Fruit fly (Drosophila melanogaster) whole organism, embryonic: ENCODE results near the gene CG3566.

Source experiments
- ATbp ChIP-seq: fragments of 200-800 bp; sonication (Bioruptor generic); optimal IDR thresholded peaks from 2 replicates; lab custom pipeline; 2017; ENCODE audit warnings: missing biosample characterization, mild to moderate bottlenecking, missing genetic modification characterization, missing genetic modification reagents
- BEAF-32 ChIP-seq: fragments of 200-800 bp; sonication (Bioruptor generic); optimal IDR thresholded peaks from 3 replicates; lab custom pipeline; 2017; ENCODE audit warnings: missing biosample characterization, missing genetic modification characterization, mild to moderate bottlenecking, moderate library complexity, missing genetic modification reagents
- Bdp1 ChIP-seq: fragments of 200-800 bp; sonication (Bioruptor generic); optimal IDR thresholded peaks from 3 replicates; lab custom pipeline; 2016; ENCODE audit warnings: missing biosample characterization, missing genetic modification characterization
- CG10209 ChIP-seq: fragments of 200-800 bp; sonication (Bioruptor generic); optimal IDR thresholded peaks from 3 replicates; lab custom pipeline; 2017; ENCODE audit warnings: missing biosample characterization, mild to moderate bottlenecking, missing genetic modification characterization, missing genetic modification reagents
- CG10267 ChIP-seq: fragments of 200-800 bp; sonication (Bioruptor generic); optimal IDR thresholded peaks from 2 replicates; lab custom pipeline; 2018; ENCODE audit warnings: missing biosample characterization, mild to moderate bottlenecking, missing genetic modification characterization, moderate library complexity
- CG10366 ChIP-seq: fragments of 200-800 bp; sonication (Bioruptor generic); IDR thresholded peaks from 2 replicates; pipeline ENCODE4 v1.3.6; 2022; ENCODE audit warnings: missing biosample characterization, missing genetic modification characterization
- CG10543 ChIP-seq: fragments of 200-800 bp; sonication (Bioruptor generic); optimal IDR thresholded peaks from 3 replicates; lab custom pipeline; 2017; ENCODE audit warnings: missing biosample characterization, mild to moderate bottlenecking, missing genetic modification characterization, moderate library complexity
- CG10979 ChIP-seq: fragments of 200-800 bp; sonication (Bioruptor generic); optimal IDR thresholded peaks from 2 replicates; lab custom pipeline; 2018; ENCODE audit warnings: missing biosample characterization, mild to moderate bottlenecking, missing genetic modification characterization, moderate library complexity
- CG13296 ChIP-seq: fragments of 200-800 bp; sonication (Bioruptor generic); optimal IDR thresholded peaks from 3 replicates; lab custom pipeline; 2018; ENCODE audit warnings: missing biosample characterization, mild to moderate bottlenecking, missing genetic modification characterization
- CG13624 ChIP-seq: fragments of 200-800 bp; sonication (Bioruptor generic); optimal IDR thresholded peaks from 2 replicates; lab custom pipeline; 2016; ENCODE audit warnings: missing biosample characterization, missing genetic modification characterization
- CG14050 ChIP-seq: fragments of 200-800 bp; sonication (Bioruptor generic); IDR thresholded peaks from 3 replicates; pipeline ENCODE4 v1.3.6; 2022; ENCODE audit warnings: missing biosample characterization, missing genetic modification characterization
- CG15479 ChIP-seq: fragments of 200-800 bp; sonication (Bioruptor generic); optimal IDR thresholded peaks from 3 replicates; lab custom pipeline; 2019; ENCODE audit warnings: missing biosample characterization, mild to moderate bottlenecking, missing genetic modification characterization, moderate library complexity
- CG17328 ChIP-seq: fragments of 200-800 bp; sonication (Bioruptor generic); IDR thresholded peaks from 2 replicates; pipeline ENCODE4 v1.3.6; 2022; ENCODE audit warnings: missing biosample characterization, missing genetic modification characterization
- CG18619 ChIP-seq: fragments of 200-800 bp; sonication (Bioruptor generic); optimal IDR thresholded peaks from 3 replicates; lab custom pipeline; 2017; ENCODE audit warnings: missing biosample characterization, mild to moderate bottlenecking, missing genetic modification characterization
- CG2120 ChIP-seq: fragments of 200-800 bp; sonication (Bioruptor generic); optimal IDR thresholded peaks from 3 replicates; lab custom pipeline; 2016; ENCODE audit warnings: missing biosample characterization, missing genetic modification characterization
- CG2712 ChIP-seq: fragments of 200-800 bp; optimal IDR thresholded peaks from 3 replicates; lab custom pipeline; 2019; ENCODE audit warnings: missing biosample characterization, mild to moderate bottlenecking, missing genetic modification characterization, moderate library complexity
- CG33213 ChIP-seq: fragments of 200-800 bp; sonication (Bioruptor generic); optimal IDR thresholded peaks from 3 replicates; lab custom pipeline; 2016; ENCODE audit warnings: missing biosample characterization, missing genetic modification characterization
- CG3407 ChIP-seq: fragments of 200-800 bp; sonication (Bioruptor generic); optimal IDR thresholded peaks from 2 replicates; lab custom pipeline; 2018; ENCODE audit warnings: missing biosample characterization, mild to moderate bottlenecking, missing genetic modification characterization
- CG3995 ChIP-seq: fragments of 200-800 bp; sonication (Bioruptor generic); optimal IDR thresholded peaks from 3 replicates; lab custom pipeline; 2016; ENCODE audit warnings: missing biosample characterization, missing genetic modification characterization
- CG4282 ChIP-seq: fragments of 200-800 bp; sonication (Bioruptor generic); optimal IDR thresholded peaks from 2 replicates; lab custom pipeline; 2016; ENCODE audit warnings: missing biosample characterization, missing genetic modification characterization
- CG8388 ChIP-seq: fragments of 200-800 bp; sonication (Bioruptor generic); optimal IDR thresholded peaks from 2 replicates; lab custom pipeline; 2019; ENCODE audit warnings: missing biosample characterization, mild to moderate bottlenecking, missing genetic modification characterization, moderate library complexity
- CG9437 ChIP-seq: fragments of 200-800 bp; sonication (Bioruptor generic); optimal IDR thresholded peaks from 2 replicates; lab custom pipeline; 2018; ENCODE audit warnings: missing biosample characterization, mild to moderate bottlenecking, missing genetic modification characterization
- CG9727 ChIP-seq: fragments of 200-800 bp; sonication (Bioruptor generic); optimal IDR thresholded peaks from 3 replicates; lab custom pipeline; 2017; ENCODE audit warnings: missing biosample characterization, mild to moderate bottlenecking, missing genetic modification characterization
- CG9876 ChIP-seq: fragments of 200-800 bp; sonication (Bioruptor generic); optimal IDR thresholded peaks from 2 replicates; lab custom pipeline; 2016; ENCODE audit warnings: missing biosample characterization, missing genetic modification characterization
- Dad ChIP-seq: fragments of 200-800 bp; sonication (Bioruptor generic); optimal IDR thresholded peaks from 3 replicates; lab custom pipeline; 2016; ENCODE audit warnings: missing biosample characterization, missing genetic modification characterization
- Drgx ChIP-seq: fragments of 200-800 bp; sonication (Bioruptor generic); IDR thresholded peaks from 2 replicates; pipeline ENCODE4 v1.3.6; 2022; ENCODE audit warnings: missing biosample characterization, missing genetic modification characterization
- ERR ChIP-seq: fragments of 200-800 bp; sonication (Bioruptor generic); optimal IDR thresholded peaks from 2 replicates; lab custom pipeline; 2016; ENCODE audit warnings: missing biosample characterization, missing genetic modification characterization
- HmgD ChIP-seq: fragments of 200-800 bp; sonication (Bioruptor generic); optimal IDR thresholded peaks from 3 replicates; lab custom pipeline; 2016; ENCODE audit warnings: missing biosample characterization, missing genetic modification characterization
- Med ChIP-seq: fragments of 200-800 bp; sonication (Bioruptor generic); peaks from one replicate; lab custom pipeline; 2016; ENCODE audit warnings: missing biosample characterization, missing genetic modification characterization, mild to moderate bottlenecking, inconsistent platforms, moderate library complexity
- Oaz ChIP-seq: fragments of 200-800 bp; sonication (Bioruptor generic); IDR thresholded peaks from 2 replicates; pipeline ENCODE4 v1.3.6; 2022; ENCODE audit warnings: missing biosample characterization, missing genetic modification characterization
- Opbp ChIP-seq: fragments of 200-800 bp; sonication (Bioruptor generic); IDR thresholded peaks from 3 replicates; pipeline ENCODE4 v1.3.6; 2022; ENCODE audit warnings: missing biosample characterization, missing genetic modification characterization; ENCODE audit not compliant: partially characterized antibody
- PHDP ChIP-seq: fragments of 200-800 bp; sonication (Bioruptor generic); optimal IDR thresholded peaks from 3 replicates; lab custom pipeline; 2018; ENCODE audit warnings: missing biosample characterization, mild to moderate bottlenecking, missing genetic modification characterization, moderate library complexity
- Tbp ChIP-seq: fragments of >200 bp; optimal IDR thresholded peaks from 2 replicates; lab custom pipeline; 2018; ENCODE audit warnings: missing biosample characterization, missing genetic modification characterization
- bcd ChIP-seq: fragments of 200-800 bp; sonication (Bioruptor generic); optimal IDR thresholded peaks from 2 replicates; lab custom pipeline; 2017; ENCODE audit warnings: missing biosample characterization, mild to moderate bottlenecking, missing genetic modification characterization
- bsh ChIP-seq, 2 experiments: fragments of 200-800 bp; sonication (Bioruptor generic); optimal IDR thresholded peaks; 2 replicates each; lab custom pipeline; 2017 to 2018; ENCODE audit warnings: mild to moderate bottlenecking in 2 of 2, missing biosample characterization in 2 of 2, missing genetic modification characterization in 2 of 2, moderate library complexity in 1 of 2
- crol ChIP-seq: fragments of 200-800 bp; sonication (Bioruptor generic); IDR thresholded peaks from 2 replicates; pipeline ENCODE4 v1.3.6; 2022; ENCODE audit warnings: missing biosample characterization, missing genetic modification characterization
- dm ChIP-seq: fragments of 200-800 bp; sonication (Bioruptor generic); optimal IDR thresholded peaks from 3 replicates; lab custom pipeline; 2016; ENCODE audit warnings: missing biosample characterization, missing genetic modification characterization
- esg ChIP-seq: fragments of 200-800 bp; sonication (Bioruptor generic); conservative IDR thresholded peaks from 2 replicates; pipeline ENCODE4 v1.3.6; 2022; ENCODE audit warnings: missing biosample characterization, missing genetic modification characterization
- fd64A ChIP-seq: fragments of 200-800 bp; sonication (Bioruptor generic); optimal IDR thresholded peaks from 3 replicates; lab custom pipeline; 2018; ENCODE audit warnings: missing biosample characterization, mild to moderate bottlenecking, missing genetic modification characterization
- fd96Cb ChIP-seq: fragments of 200-800 bp; sonication (Bioruptor generic); optimal IDR thresholded peaks from 2 replicates; lab custom pipeline; 2018; ENCODE audit warnings: missing biosample characterization, mild to moderate bottlenecking, missing genetic modification characterization, moderate library complexity
- fu2 ChIP-seq: fragments of 200-800 bp; sonication (Bioruptor generic); optimal IDR thresholded peaks from 2 replicates; lab custom pipeline; 2016; ENCODE audit warnings: missing biosample characterization, missing genetic modification characterization
- hb ChIP-seq: fragments of 200-800 bp; sonication (Bioruptor generic); IDR thresholded peaks from 3 replicates; pipeline ENCODE4 v1.3.6; 2022; ENCODE audit warnings: missing biosample characterization, missing genetic modification characterization; ENCODE audit not compliant: partially characterized antibody
- klu ChIP-seq: fragments of 200-800 bp; sonication (Bioruptor generic); IDR thresholded peaks from 2 replicates; pipeline ENCODE4 v1.3.6; 2022; ENCODE audit warnings: missing biosample characterization, missing genetic modification characterization
- mam ChIP-seq: fragments of 200-800 bp; sonication (Bioruptor generic); optimal IDR thresholded peaks from 3 replicates; lab custom pipeline; 2016; ENCODE audit warnings: missing biosample characterization, missing genetic modification characterization
- onecut ChIP-seq: fragments of 200-800 bp; sonication (Bioruptor generic); IDR thresholded peaks from 2 replicates; pipeline ENCODE4 v1.3.6; 2022; ENCODE audit warnings: missing biosample characterization, missing genetic modification characterization
- pho ChIP-seq: fragments of 200-800 bp; sonication (Bioruptor generic); optimal IDR thresholded peaks from 2 replicates; lab custom pipeline; 2016; ENCODE audit warnings: missing biosample characterization, missing genetic modification characterization
- ranshi ChIP-seq: fragments of 200-800 bp; sonication (Bioruptor generic); IDR thresholded peaks from 2 replicates; pipeline ENCODE4 v1.3.6; 2022; ENCODE audit warnings: missing biosample characterization, missing genetic modification characterization
- seq ChIP-seq: fragments of 200-800 bp; sonication (Bioruptor generic); IDR thresholded peaks from 2 replicates; pipeline ENCODE4 v1.3.6; 2022; ENCODE audit warnings: missing biosample characterization, missing genetic modification characterization
- stwl ChIP-seq: fragments of 200-800 bp; sonication (Bioruptor generic); optimal IDR thresholded peaks from 3 replicates; lab custom pipeline; 2018; ENCODE audit warnings: missing biosample characterization, mild to moderate bottlenecking, missing genetic modification characterization, moderate library complexity
- zfh2 ChIP-seq: fragments of 200-800 bp; sonication (Bioruptor generic); optimal IDR thresholded peaks from 2 replicates; lab custom pipeline; 2016; ENCODE audit warnings: missing biosample characterization, missing genetic modification characterization

The CG3566 gene

dm6 chrX:6267187-6267711 is 9.3 kb downstream of the CG3566 start, which contains the start of gene schlank (continued):
- TF ChIP-seq Drgx (GFP tag; lab: Robert Waterston, UW) (0 out of 2 replicates have a peak, but pooled peaks have one; percentile 29), mam (GFP tag; lab: Kevin White, UChicago) (peak; percentile 73), CG9876 (GFP tag; lab: Kevin White, UChicago) (peak; percentile 26), CG33213 (peak; percentile 37), fu2 (GFP tag; lab: Kevin White, UChicago) (peak; percentile 59), CG17328 (peak; percentile 18; the same call in 1 of the 2 replicates), fd96Cb (peak; percentile 45), ATbp (GFP tag; lab: Kevin White, UChicago) (no peak), CG13624 (GFP tag; lab: Kevin White, UChicago) (peak; percentile 54), Opbp (GFP tag; lab: Robert Waterston, UW) (0 out of 3 replicates have a peak, but pooled peaks have one; percentile 6), zfh2 (GFP tag; lab: Kevin White, UChicago) (peak; percentile 51), hb (GFP tag; lab: Robert Waterston, UW) (no peak), onecut (GFP tag; lab: Robert Waterston, UW) (peak; percentile 8; the same call in 1 of the 2 replicates), PHDP (no peak), CG15479 (GFP tag; lab: Kevin White, UChicago) (no peak), CG9727 (GFP tag; lab: Kevin White, UChicago) (peak; percentile 55), CG10209 (GFP tag; lab: Kevin White, UChicago) (peak; percentile 17), CG3407 (GFP tag; lab: Kevin White, UChicago) (no peak), ranshi (peak; percentile 57; the same call in 1 of the 2 replicates), Dad (peak; percentile 25), CG3995 (no peak), CG13296 (GFP tag; lab: Kevin White, UChicago) (peak; percentile 31), Bdp1 (GFP tag; lab: Kevin White, UChicago) (peak; percentile 17), HmgD (GFP tag; lab: Kevin White, UChicago) (no peak), CG10979 (tag; lab: Kevin White, UChicago) (peak; percentile 26), pho (peak; percentile 56), CG9437 (GFP tag; lab: Kevin White, UChicago) (peak; percentile 13), CG2712 (tag; lab: Kevin White, UChicago) (peak; percentile 54), stwl (tag; lab: Kevin White, UChicago) (peak; percentile 32), CG14050 (peak; percentile 32; the same call in 1 of the 3 replicates), fd64A (no peak), CG2120 (GFP tag; lab: Kevin White, UChicago) (peak; percentile 70), CG10366 (GFP tag; lab: Robert Waterston, UW) (peak; percentile 61; the same call in 1 of the 2 replicates), CG4282 (GFP tag; lab: Kevin White, UChicago) (peak; percentile 38), CG10543 (GFP tag; lab: Kevin White, UChicago) (peak; percentile 49), dm (GFP tag; lab: Kevin White, UChicago) (no peak), Tbp (GFP tag; lab: Kevin White, UChicago) (no peak), Oaz (GFP tag; lab: Robert Waterston, UW) (peak; percentile 47), seq (GFP tag; lab: Robert Waterston, UW) (peak; percentile 52; the same call in 1 of the 2 replicates), bcd (GFP tag; lab: Kevin White, UChicago) (peak; percentile 21), klu (GFP tag; lab: Robert Waterston, UW) (peak; percentile 22; the same call in 1 of the 2 replicates), ERR (GFP tag; lab: Kevin White, UChicago) (peak; percentile 46), CG8388 (GFP tag; lab: Kevin White, UChicago) (peak; percentile 52), BEAF-32 (peak; percentile 33), bsh (GFP tag; optimal IDR thresholded peaks at IDR 0.05; lab: Kevin White, UChicago) (peak in 1 of 2 experiments; percentile 38), CG10267 (tag; lab: Kevin White, UChicago) (peak; percentile 39), CG18619 (GFP tag; lab: Kevin White, UChicago) (peak; percentile 10), esg (peak; percentile 57), crol (GFP tag; lab: Robert Waterston, UW) (no peak), Med (GFP tag; lab: Kevin White, UChicago) (peak; percentile 85)
